Fruit fly (Drosophila melanogaster): ENCODE data around the gene MESK4.

Gene MESK4

dm6 chr3R:17035945-17036344 lies 47.3 kb downstream of the MESK4 start, which contains the start of gene CG4009:
Gene CG4009, minus strand, starts transcription at chr3R:17036045.
- no peak for TF ChIP-seq fd85E (GFP tag; optimal IDR thresholded peaks at IDR 0.05)
- no peak for TF ChIP-seq Lpt (GFP tag; optimal IDR thresholded peaks at IDR 0.05)
- TF ChIP-seq Blimp-1 (GFP tag; optimal IDR thresholded peaks at IDR 0.05) = no peak
- TF ChIP-seq svp (GFP tag) = no peak
- no peak for TF ChIP-seq CG6854 (GFP tag; optimal IDR thresholded peaks at IDR 0.05)
- no peak for TF ChIP-seq lz (GFP tag; optimal IDR thresholded peaks at IDR 0.05)
- no peak for TF ChIP-seq CG3919 (GFP tag; optimal IDR thresholded peaks at IDR 0.05)
- no peak for TF ChIP-seq CG4318 (GFP tag; optimal IDR thresholded peaks at IDR 0.05)
- no peak for TF ChIP-seq Ets96B (tag; optimal IDR thresholded peaks at IDR 0.05)
- TF ChIP-seq fkh (GFP tag; optimal IDR thresholded peaks at IDR 0.05) = no peak
- TF ChIP-seq CG11762 (GFP tag; optimal IDR thresholded peaks at IDR 0.05; ENCODE audit: insufficient read depth) = no peak
- no peak for TF ChIP-seq CG8319 (GFP tag; optimal IDR thresholded peaks at IDR 0.05)
- TF ChIP-seq CG1621 (tag; optimal IDR thresholded peaks at IDR 0.05) = no peak
- no peak for TF ChIP-seq Hr4 (GFP tag; optimal IDR thresholded peaks at IDR 0.05)
